Fruit fly (Drosophila melanogaster) S2 (cell line): ENCODE measurements around the gene MED14.

Experiments used
- CG8478 ChIP-seq: fragments of >200 bp; optimal IDR thresholded peaks from 2 replicates; lab custom pipeline; 2018
- CTCF ChIP-seq, 2 experiments: fragments of >200 bp; optimal IDR thresholded peaks; 2 replicates each; lab custom pipeline; 2018

The MED14 gene

DNA sequence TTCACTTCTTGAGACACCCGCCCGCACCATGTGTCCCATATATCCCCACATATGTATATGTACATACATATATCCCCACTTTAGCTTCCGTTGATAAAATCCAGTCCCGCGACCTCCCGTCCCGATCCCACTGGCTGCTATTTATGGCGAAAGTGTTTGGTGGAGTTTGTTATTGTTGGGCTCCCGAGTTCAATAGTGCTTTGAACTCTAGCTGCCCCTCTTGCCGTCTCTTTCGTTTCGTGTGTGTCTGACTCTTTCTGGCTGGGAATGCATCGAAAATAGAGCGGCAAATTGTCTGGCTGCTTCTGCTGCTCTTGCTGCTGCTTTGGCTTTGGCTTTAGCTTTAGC, 41.9 kb downstream of the MED14 start:
- TF ChIP-seq CTCF (optimal IDR thresholded peaks at IDR 0.05; lab: Kevin White, UChicago) (no peak), CG8478 (no peak)

- TF ChIP-seq CG8478 (no peak), CTCF (optimal IDR thresholded peaks at IDR 0.05; lab: Kevin White, UChicago) (no peak)
Observed at dm6 chr3L:635529-635928, 42.5 kb downstream of the MED14 start.

DNA sequence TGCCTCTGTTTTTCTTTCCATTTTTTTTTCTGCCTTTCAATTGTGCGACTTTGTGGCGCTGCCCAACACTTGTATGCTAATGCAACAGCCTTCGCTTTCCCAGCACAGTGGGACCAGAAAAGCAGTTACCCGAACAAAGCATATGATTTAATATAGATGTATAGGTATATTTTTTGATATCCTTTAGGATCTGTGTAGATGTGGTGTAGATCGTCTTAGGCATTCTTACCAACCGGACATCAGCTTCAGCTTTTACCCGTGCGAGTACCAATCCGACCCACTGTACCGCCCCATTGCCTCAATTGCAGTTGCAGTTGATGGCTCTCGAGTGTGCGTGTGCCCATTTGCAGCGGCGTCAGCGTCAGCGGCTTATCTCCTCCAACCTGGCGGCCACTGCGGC, 43.4 kb downstream of the MED14 start:
- TF ChIP-seq CG8478 (no peak), CTCF (optimal IDR thresholded peaks at IDR 0.05; lab: Kevin White, UChicago) (no peak)

DNA sequence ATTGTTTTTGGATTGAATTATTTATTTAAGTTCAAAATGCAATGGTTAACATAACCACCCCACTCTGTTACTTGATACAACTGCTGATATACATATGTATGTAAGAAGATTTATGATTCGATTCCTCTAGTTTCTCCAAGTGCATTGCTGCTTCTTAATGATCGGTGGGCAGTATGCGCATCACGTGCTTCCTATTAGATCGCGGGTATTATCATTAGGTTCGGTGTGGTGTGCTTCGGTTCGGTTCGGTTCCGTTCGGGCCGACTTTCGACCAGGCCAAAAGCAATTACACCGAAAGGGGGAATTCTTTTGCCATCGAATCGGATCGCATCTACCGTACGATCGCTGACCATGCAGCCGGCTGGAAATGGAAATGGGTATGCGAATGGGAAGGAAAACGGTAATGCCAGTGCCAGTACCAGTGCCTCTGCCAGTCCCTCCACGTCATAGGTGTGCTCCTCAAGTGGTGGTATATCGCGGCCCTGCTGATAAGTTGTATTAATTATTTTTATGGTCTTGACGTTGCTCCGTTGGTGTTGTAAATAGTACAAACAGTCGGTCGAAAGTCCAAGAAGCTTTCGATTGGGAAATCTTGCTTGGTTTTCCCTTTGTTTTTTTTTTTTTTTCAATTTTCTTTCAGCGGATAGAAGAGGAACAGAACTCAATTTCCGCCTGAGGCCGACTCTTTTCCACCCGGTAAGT, 44.4 kb downstream of the MED14 start:
- TF ChIP-seq CG8478 = no peak
- TF ChIP-seq CTCF (optimal IDR thresholded peaks at IDR 0.05; lab: Kevin White, UChicago) = no peak

dm6 chr3L:638031-638414, 45.0 kb downstream of the MED14 start:
- no peak for TF ChIP-seq CG8478
- TF ChIP-seq CTCF (optimal IDR thresholded peaks at IDR 0.05; lab: Kevin White, UChicago) = no peak

dm6 chr3L:638757-639353, 45.8 kb downstream of the MED14 start:
- TF ChIP-seq CG8478 (no peak), CTCF (optimal IDR thresholded peaks at IDR 0.05; lab: Kevin White, UChicago) (no peak)

- TF ChIP-seq CTCF (optimal IDR thresholded peaks at IDR 0.05; lab: Kevin White, UChicago) (no peak), CG8478 (no peak)
Observed at dm6 chr3L:639460-640103, 46.5 kb downstream of the MED14 start.

dm6 chr3L:640324-640974, 47.4 kb downstream of the MED14 start:
- TF ChIP-seq CTCF (optimal IDR thresholded peaks at IDR 0.05; lab: Kevin White, UChicago) (peak in 1 of 2 experiments; percentile 0), CG8478 (no peak)

DNA sequence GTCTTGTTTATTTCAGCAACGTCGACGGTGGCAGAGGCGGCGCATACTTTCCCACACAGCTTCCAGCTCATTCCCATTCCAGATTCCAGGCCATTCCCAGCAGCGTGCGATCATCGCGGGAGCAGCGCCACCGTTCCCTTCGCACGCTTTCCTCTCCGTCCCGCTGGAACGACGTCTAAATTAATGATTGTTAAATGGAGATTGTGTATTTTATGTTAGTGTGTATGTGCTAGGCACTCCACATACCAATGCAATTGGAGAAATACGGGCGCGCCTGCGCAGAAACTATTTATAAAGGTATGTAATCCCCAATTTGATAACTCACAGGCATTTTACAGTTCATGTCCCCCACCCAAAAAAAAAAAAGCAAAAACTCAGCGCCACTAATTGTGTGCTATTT, 48.4 kb downstream of the MED14 start:
- TF ChIP-seq CTCF (optimal IDR thresholded peaks at IDR 0.05; lab: Kevin White, UChicago) = no peak
- TF ChIP-seq CG8478 = no peak

DNA sequence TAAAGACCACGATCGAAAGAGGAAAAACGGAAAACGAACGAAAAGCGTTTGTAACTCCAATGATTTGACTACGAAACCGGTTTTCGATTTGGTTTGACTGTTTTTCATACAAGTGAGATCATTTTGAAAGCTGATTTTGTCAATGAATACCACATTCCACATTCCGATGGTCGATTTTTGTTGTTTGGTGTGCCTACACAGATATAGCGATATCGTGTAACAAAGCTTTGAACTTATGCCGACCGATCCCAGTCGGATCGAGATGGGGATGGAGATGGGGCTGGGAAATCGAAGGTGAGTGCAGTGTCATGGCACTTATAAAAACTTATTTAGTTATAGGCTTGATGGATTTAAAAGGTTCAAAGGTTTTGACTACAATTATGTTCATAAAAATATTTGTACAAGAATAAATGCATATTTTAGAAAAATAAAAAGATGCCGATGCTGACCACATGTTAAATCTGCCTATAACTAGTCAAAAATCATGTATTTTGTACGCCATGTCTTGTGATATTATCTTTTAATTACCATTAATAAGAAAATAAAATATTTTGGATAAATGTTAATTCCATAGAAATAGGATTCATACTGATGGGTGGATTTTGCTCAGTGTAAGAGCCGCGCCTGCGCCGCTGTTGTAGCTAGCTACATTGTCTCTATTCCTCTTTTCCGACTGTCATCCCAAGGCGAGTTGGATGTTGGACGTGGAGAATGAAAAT, 49.3 kb downstream of the MED14 start:
- no peak for TF ChIP-seq CTCF (optimal IDR thresholded peaks at IDR 0.05; lab: Kevin White, UChicago)
- TF ChIP-seq CG8478 = no peak

DNA sequence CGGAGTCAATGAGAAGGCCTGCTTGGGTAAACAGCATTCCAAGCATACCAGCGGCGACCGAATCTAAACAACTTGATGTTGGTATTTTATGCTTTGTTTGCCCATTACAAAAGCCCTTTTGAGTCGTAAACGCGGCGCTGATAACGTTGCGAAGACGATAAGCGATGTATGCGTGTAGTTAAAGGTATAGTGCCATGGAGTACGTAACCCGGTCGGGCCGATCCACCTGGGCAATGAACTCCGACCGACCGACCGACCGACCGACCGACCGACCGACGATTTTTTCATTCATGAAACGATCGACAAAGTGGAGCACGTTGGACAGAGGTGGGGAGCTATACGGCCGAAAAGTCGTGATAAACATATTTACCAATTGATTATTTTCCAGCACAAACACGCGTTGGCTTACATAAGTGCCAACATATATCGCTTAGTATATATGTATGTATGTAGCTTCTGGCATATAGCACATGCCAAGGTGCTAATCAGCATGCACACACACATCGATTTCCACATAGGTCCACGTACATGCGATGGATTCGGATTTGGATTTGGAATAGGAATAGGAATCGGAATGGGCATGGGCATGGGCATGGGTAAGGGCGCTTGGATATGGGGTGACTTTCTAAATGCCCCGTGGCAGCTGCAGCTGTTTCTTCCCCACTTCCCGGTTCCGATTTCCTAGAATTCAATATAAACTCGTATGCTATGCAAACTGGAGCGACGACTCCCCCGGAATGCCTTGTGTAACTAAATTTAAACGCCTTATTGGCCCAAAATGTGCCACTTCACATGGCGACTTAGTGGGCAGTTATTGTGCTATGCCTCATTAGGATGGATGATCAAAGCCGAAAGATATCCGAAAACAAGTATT, 50.1 kb downstream of the MED14 start:
- no peak for TF ChIP-seq CG8478
- TF ChIP-seq CTCF (optimal IDR thresholded peaks at IDR 0.05; lab: Kevin White, UChicago) = no peak

- TF ChIP-seq CTCF (optimal IDR thresholded peaks at IDR 0.05; lab: Kevin White, UChicago) (no peak), CG8478 (no peak)
Observed at dm6 chr3L:644111-644718, 51.2 kb downstream of the MED14 start.

DNA sequence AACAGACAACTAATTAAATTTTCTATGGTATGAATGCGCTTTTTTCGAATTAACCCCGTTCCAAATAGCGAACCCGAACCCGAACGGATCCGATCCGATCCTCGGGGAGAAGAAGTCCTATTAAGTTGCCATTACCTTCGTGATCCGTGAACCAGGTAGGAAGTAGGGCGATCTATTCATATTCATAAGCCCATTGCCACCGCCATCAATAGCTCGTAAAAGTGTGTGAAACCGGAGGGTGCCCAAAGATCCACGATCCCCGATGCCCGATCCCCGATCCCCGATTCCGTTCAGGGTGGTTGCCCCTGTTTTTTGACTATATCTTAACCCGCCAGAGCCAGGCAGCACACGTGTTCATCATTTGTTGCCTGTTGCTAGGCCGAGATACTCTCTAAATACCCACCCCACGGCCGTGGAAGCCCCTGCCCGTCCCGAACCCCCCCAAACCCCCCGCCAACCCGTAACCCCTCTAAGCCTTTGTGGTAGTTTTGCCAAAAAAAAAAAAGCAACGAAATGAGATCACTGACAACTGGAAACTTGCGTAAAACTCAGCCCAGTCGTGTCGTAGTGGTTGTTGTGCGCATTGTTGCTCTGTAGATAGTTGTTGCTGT, 52.5 kb downstream of the MED14 start:
- no peak for TF ChIP-seq CTCF (optimal IDR thresholded peaks at IDR 0.05; lab: Kevin White, UChicago)
- TF ChIP-seq CG8478 = no peak

- TF ChIP-seq CG8478 = no peak
- TF ChIP-seq CTCF (optimal IDR thresholded peaks at IDR 0.05; lab: Kevin White, UChicago) = no peak
Observed at dm6 chr3L:647529-647928, 54.5 kb downstream of the MED14 start.
